Fruit fly (Drosophila melanogaster): ENCODE results near the gene CG1983.
A peak's percentile ranks its signal among the peaks of the same experiment; 100 is the strongest.

CG1983 gene

DNA sequence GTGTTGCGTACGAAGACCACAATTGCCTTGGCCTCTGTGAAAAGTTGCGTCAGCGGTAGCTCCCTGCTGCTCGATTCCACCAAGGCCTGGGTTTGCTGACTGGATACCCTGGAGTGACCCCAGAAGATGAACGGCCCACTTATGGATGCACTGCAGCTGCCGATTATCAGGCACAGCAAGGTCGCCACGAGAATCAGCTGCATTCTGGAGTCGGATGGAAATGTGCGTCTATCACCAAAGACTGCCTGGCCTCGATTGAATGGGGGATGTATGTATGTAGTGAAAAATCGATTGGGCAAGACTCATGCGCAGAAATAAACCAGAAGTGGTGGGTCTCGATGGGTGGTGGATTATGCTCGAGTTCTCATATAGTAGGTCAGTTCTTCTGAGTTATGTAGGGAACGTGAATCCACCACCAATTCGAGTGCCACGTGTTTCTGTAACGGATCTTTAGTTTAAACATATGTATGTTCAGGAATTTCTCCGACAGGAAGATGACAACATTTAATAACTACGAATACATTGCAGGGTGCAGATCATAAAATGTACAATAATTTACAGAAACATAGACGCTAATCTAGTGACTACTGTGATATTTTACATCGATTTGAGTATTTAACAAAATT is 11.2 kb downstream of the CG1983 start, which contains the start of gene VhaAC45RP:
Gene VhaAC45RP, minus strand, starts transcription at position 261 of the 626 bp plus-strand sequence.
- TF ChIP-seq OdsH (GFP tag; optimal IDR thresholded peaks at IDR 0.05): no peak
- TF ChIP-seq Abd-B (GFP tag; optimal IDR thresholded peaks at IDR 0.05): no peak
- TF ChIP-seq usp (GFP tag; optimal IDR thresholded peaks at IDR 0.05): no peak
- TF ChIP-seq sv (GFP tag; optimal IDR thresholded peaks at IDR 0.05): no peak
- no peak for TF ChIP-seq sage (GFP tag; optimal IDR thresholded peaks at IDR 0.05)
- no peak for TF ChIP-seq HLH106 (tag; optimal IDR thresholded peaks at IDR 0.05)
- no peak for TF ChIP-seq Rel (GFP tag; optimal IDR thresholded peaks at IDR 0.05)
- no peak for TF ChIP-seq Rel (tag; optimal IDR thresholded peaks at IDR 0.05)
- TF ChIP-seq Dif (GFP tag; optimal IDR thresholded peaks at IDR 0.05; ENCODE audit: partially characterized antibody): no peak
- TF ChIP-seq dl (GFP tag; optimal IDR thresholded peaks at IDR 0.05; ENCODE audit: insufficient read depth in 1 of 2, partially characterized antibody in 2 of 2): no peak
- no peak for TF ChIP-seq h (GFP tag; optimal IDR thresholded peaks at IDR 0.05)
- no peak for TF ChIP-seq psq (GFP tag; optimal IDR thresholded peaks at IDR 0.05)
- TF ChIP-seq dsf (GFP tag; optimal IDR thresholded peaks at IDR 0.05; ENCODE audit: borderline replicate concordance): no peak
- no peak for TF ChIP-seq woc (GFP tag; optimal IDR thresholded peaks at IDR 0.05)
- TF ChIP-seq lola (GFP tag; optimal IDR thresholded peaks at IDR 0.05): no peak
- TF ChIP-seq Hr83 (GFP tag; optimal IDR thresholded peaks at IDR 0.05; ENCODE audit: poor library complexity, severe bottlenecking): no peak
- TF ChIP-seq Hnf4 (GFP tag; optimal IDR thresholded peaks at IDR 0.05): no peak
- TF ChIP-seq ey (GFP tag; optimal IDR thresholded peaks at IDR 0.05): no peak

DNA sequence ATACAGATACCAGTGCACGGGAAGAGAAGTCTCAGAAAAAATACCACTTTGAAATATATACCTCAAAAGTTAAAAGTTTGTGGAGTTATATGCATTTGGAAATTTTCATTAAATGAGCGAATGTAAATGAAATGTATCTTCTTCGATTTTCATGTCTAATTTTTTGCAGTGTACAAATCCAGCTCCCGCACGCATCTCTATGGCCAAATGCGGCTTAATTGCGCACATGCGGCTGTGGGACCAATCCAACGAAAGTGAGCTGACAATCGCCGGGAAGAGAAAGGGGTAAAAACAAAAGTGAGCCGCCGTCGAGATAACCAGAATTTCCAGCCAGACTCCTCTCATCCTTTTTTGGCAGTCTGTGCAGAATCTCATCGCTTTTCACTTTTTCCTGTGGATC is 13.3 kb downstream of the CG1983 start:
- TF ChIP-seq pan (optimal IDR thresholded peaks at IDR 0.05): no peak
- TF ChIP-seq Dfd (GFP tag; optimal IDR thresholded peaks at IDR 0.05): no peak
- peak; percentile 15 for TF ChIP-seq h (GFP tag; optimal IDR thresholded peaks at IDR 0.05)
- TF ChIP-seq lola (GFP tag; optimal IDR thresholded peaks at IDR 0.05): no peak
- TF ChIP-seq Rel (GFP tag; optimal IDR thresholded peaks at IDR 0.05): no peak
- no peak for TF ChIP-seq Rel (tag; optimal IDR thresholded peaks at IDR 0.05)
- TF ChIP-seq fru (GFP tag; optimal IDR thresholded peaks at IDR 0.05): peak; percentile 15
- TF ChIP-seq HLH106 (tag; optimal IDR thresholded peaks at IDR 0.05): no peak
- no peak for TF ChIP-seq Mio (GFP tag; optimal IDR thresholded peaks at IDR 0.05)
- no peak for TF ChIP-seq Vsx2 (GFP tag; optimal IDR thresholded peaks at IDR 0.05; ENCODE audit: partially characterized antibody)
- TF ChIP-seq Hr78 (GFP tag; optimal IDR thresholded peaks at IDR 0.05): no peak
- TF ChIP-seq Dif (GFP tag; optimal IDR thresholded peaks at IDR 0.05; ENCODE audit: partially characterized antibody): no peak
- no peak for TF ChIP-seq OdsH (GFP tag; optimal IDR thresholded peaks at IDR 0.05)
- no peak for TF ChIP-seq GATAd (GFP tag; optimal IDR thresholded peaks at IDR 0.05)
- no peak for TF ChIP-seq N (GFP tag; optimal IDR thresholded peaks at IDR 0.05)
- TF ChIP-seq foxo (GFP tag; optimal IDR thresholded peaks at IDR 0.05): peak in 1 of 2 experiments; percentile 22
- TF ChIP-seq Myc (optimal IDR thresholded peaks at IDR 0.05): no peak
- TF ChIP-seq sage (GFP tag; optimal IDR thresholded peaks at IDR 0.05): no peak
- TF ChIP-seq Jra (GFP tag; optimal IDR thresholded peaks at IDR 0.05): no peak
- no peak for TF ChIP-seq br (GFP tag; optimal IDR thresholded peaks at IDR 0.05)

- TF ChIP-seq tai (GFP tag; optimal IDR thresholded peaks at IDR 0.05) (no peak), GATAd (GFP tag; optimal IDR thresholded peaks at IDR 0.05) (no peak), CG32264 (GFP tag; optimal IDR thresholded peaks at IDR 0.05) (no peak), br (GFP tag; optimal IDR thresholded peaks at IDR 0.05) (no peak), Jra (GFP tag; optimal IDR thresholded peaks at IDR 0.05) (no peak), foxo (GFP tag; optimal IDR thresholded peaks at IDR 0.05) (no peak)
These were observed 14.3 kb downstream of the CG1983 start for dm6 chr3R:30163228-30163627.

DNA sequence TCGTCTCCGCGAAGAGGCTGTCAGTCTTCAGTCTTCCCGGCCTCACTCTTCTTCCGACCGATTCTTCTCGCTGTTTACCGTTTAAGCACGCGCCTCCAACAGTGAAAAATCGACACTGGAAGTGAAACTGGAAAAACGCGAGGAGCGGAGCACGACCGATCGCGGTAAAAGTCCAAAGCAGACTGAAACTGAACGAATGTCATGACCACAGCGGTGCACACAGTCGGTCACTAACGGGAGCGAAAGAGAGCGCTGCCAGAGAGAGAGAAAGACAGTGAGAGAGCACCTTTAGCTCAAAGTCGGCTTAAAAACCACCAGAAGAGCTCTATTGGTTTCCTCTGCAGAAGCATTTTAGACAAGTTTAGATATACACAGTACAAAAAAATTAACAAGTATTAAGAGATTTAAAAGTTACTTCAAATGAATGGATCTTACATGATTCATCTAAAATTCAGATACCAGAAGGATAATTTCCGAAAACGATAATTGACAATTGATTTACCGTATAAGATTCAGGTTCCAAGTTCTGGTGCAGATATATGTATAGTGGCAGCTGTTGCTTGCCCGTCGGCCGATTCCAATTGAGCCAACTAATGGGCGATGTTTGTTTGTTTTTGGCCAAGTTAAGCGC is 17.1 kb downstream of the CG1983 start, which contains the start of gene CG11498:
Gene CG11498, minus strand, starts transcription at position 162 of the 631 bp plus-strand sequence.
- peak; percentile 44 for TF ChIP-seq Dif (GFP tag; optimal IDR thresholded peaks at IDR 0.05; ENCODE audit: partially characterized antibody)
- no peak for TF ChIP-seq sv (GFP tag; optimal IDR thresholded peaks at IDR 0.05)
- no peak for TF ChIP-seq pan (optimal IDR thresholded peaks at IDR 0.05)
- peak; percentile 15 for TF ChIP-seq fru (GFP tag; optimal IDR thresholded peaks at IDR 0.05)
- TF ChIP-seq rgr (GFP tag; optimal IDR thresholded peaks at IDR 0.05): no peak
- no peak for TF ChIP-seq Sp1 (GFP tag; optimal IDR thresholded peaks at IDR 0.05)
- peak; percentile 4 to 32 for TF ChIP-seq dl (GFP tag; optimal IDR thresholded peaks at IDR 0.05; ENCODE audit: insufficient read depth in 1 of 2, partially characterized antibody in 2 of 2)
- TF ChIP-seq GATAd (GFP tag; optimal IDR thresholded peaks at IDR 0.05): no peak
- no peak for TF ChIP-seq ey (GFP tag; optimal IDR thresholded peaks at IDR 0.05)
- TF ChIP-seq N (GFP tag; optimal IDR thresholded peaks at IDR 0.05): no peak
- no peak for TF ChIP-seq psq (GFP tag; optimal IDR thresholded peaks at IDR 0.05)
- no peak for TF ChIP-seq dsf (GFP tag; optimal IDR thresholded peaks at IDR 0.05; ENCODE audit: borderline replicate concordance)
- no peak for TF ChIP-seq CG9705 (GFP tag; optimal IDR thresholded peaks at IDR 0.05)
- no peak for TF ChIP-seq Mio (GFP tag; optimal IDR thresholded peaks at IDR 0.05)
- TF ChIP-seq OdsH (GFP tag; optimal IDR thresholded peaks at IDR 0.05): no peak

Measured in whole organism, wandering third instar larva.